Fruit fly (Drosophila melanogaster): Measurements from ENCODE around the gene CG13609.

DNA sequence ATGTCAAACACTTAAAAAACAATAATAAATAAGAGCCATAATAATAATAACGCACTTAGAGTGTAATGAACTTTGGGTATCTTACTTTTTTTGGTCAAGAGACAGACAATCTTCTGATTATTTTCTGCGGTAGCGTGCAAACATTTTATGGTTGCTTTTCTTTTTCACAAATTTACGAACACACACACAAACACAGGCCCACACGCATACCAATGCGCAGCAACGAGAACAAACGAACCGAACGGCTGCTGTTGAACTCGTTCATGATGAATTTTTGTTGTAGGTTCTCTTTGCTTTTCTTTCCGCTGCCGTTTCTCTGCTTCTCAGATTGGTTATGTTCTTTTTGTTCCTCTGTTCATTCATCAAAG, 7.3 kb downstream of the CG13609 start:
- no peak for TF ChIP-seq CG7368 (GFP tag; optimal IDR thresholded peaks at IDR 0.05)
- no peak for TF ChIP-seq Eip93F (GFP tag; optimal IDR thresholded peaks at IDR 0.05)
- no peak for TF ChIP-seq OdsH (GFP tag; optimal IDR thresholded peaks at IDR 0.05)
- TF ChIP-seq Sox102F (GFP tag; optimal IDR thresholded peaks at IDR 0.05), result no peak
- no peak for TF ChIP-seq Hr4 (GFP tag; optimal IDR thresholded peaks at IDR 0.05)
- TF ChIP-seq CG4318 (GFP tag; optimal IDR thresholded peaks at IDR 0.05), result no peak
- no peak for TF ChIP-seq CG8632 (GFP tag; optimal IDR thresholded peaks at IDR 0.05)
- TF ChIP-seq Gug (GFP tag; IDR thresholded peaks at IDR 0.05), result no peak
- no peak for TF ChIP-seq dac (GFP tag; optimal IDR thresholded peaks at IDR 0.05)

Data from whole organism, prepupa.